Worm (Caenorhabditis elegans) whole organism, mixed stage, embryonic: ENCODE measurements around the gene wapl-1.

Experiments used
- bed-3 ChIP-seq: fragments of 200-800 bp; sonication (Bioruptor generic); optimal IDR thresholded peaks from 3 replicates; lab custom pipeline; 2018; ENCODE audit warnings: mild to moderate bottlenecking, missing genetic modification characterization, moderate library complexity, missing compliant biosample characterization
- blmp-1 ChIP-seq: fragments of 150-350 bp; optimal IDR thresholded peaks from 2 replicates; lab custom pipeline; 2014; ENCODE audit warnings: missing biosample characterization, missing genetic modification characterization
- ceh-83 ChIP-seq: fragments of 200-800 bp; sonication (Bioruptor generic); optimal IDR thresholded peaks from 2 replicates; lab custom pipeline; 2018; ENCODE audit warnings: mild to moderate bottlenecking, missing genetic modification characterization, missing compliant biosample characterization
- ces-1 ChIP-seq: fragments of 150-350 bp; optimal IDR thresholded peaks from 2 replicates; lab custom pipeline; 2014; ENCODE audit warnings: missing biosample characterization, missing genetic modification reagents, missing genetic modification characterization
- lin-13 ChIP-seq: fragments of 150-350 bp; optimal IDR thresholded peaks from 2 replicates; lab custom pipeline; 2014; ENCODE audit warnings: missing biosample characterization, missing genetic modification characterization
- mep-1 ChIP-seq: fragments of 150-350 bp; optimal IDR thresholded peaks from 2 replicates; lab custom pipeline; 2017; ENCODE audit warnings: missing biosample characterization, missing genetic modification reagents, missing genetic modification characterization, inconsistent platforms
- nhr-12 ChIP-seq: fragments of 150-350 bp; optimal IDR thresholded peaks from 2 replicates; lab custom pipeline; 2014; ENCODE audit warnings: missing biosample characterization, missing genetic modification characterization
- nhr-2 ChIP-seq: fragments of 150-350 bp; optimal IDR thresholded peaks from 2 replicates; lab custom pipeline; 2014; ENCODE audit warnings: missing biosample characterization, missing genetic modification characterization
- unc-39 ChIP-seq: fragments of 150-350 bp; optimal IDR thresholded peaks from 2 replicates; lab custom pipeline; 2014; ENCODE audit warnings: missing biosample characterization, missing genetic modification characterization

DNA sequence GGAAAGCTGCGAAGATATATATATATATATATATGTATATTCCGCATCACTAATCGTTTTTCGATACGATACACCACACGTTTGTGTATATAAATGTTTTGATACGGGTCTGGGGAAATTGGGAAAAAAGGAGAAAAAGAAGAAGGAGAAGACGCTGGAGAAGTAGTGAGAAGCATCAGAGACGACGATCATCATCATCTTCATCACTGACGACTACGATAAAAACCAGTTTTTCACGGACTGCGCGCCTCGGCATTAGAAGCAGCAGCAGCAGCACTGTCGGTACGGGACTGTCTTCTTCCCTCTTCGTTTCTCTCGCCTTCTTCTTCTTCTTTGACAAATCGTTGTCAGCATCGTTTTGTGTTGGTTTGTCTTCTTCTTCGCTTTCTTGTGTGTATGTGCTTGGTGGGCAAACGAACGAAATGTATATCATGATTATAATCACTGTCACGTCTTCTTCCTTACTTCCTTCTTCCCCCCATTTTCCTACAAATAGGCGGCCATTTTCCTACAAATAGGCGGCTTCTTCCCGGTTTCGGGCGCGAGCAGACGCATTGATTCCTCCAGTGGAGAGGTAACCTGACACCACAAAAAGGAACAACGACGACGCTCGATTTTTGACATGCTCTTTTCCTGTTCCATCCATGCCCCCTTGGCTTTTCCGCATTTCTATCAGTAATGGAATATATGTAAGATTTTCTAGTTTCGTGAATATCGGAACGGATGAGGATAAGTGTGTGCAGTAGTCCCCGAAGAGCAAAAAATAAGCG lies 49.3 kb downstream of the wapl-1 start:
- TF ChIP-seq nhr-12 (no peak), ceh-83 (GFP tag; lab: Kevin White, UChicago) (no peak), unc-39 (tag; lab: Kevin White, UChicago) (no peak), bed-3 (GFP tag; lab: Kevin White, UChicago) (no peak), lin-13 (no peak), nhr-2 (tag; lab: Kevin White, UChicago) (no peak), mep-1 (tag; lab: Kevin White, UChicago) (no peak), blmp-1 (tag; lab: Kevin White, UChicago) (no peak), ces-1 (GFP tag; lab: Kevin White, UChicago) (no peak)
